Fruit fly (Drosophila melanogaster): Measurements from ENCODE around the gene GAA1.

Gene GAA1

dm6 chrX:5895821-5896550, 22.8 kb upstream of the GAA1 start (continued):
- no peak for TF ChIP-seq nerfin-2 (GFP tag; IDR thresholded peaks at IDR 0.05; ENCODE audit: partially characterized antibody)
- TF ChIP-seq trh (GFP tag; optimal IDR thresholded peaks at IDR 0.05), result peak; percentile 57
- peak; percentile 99 for TF ChIP-seq sens (GFP tag)
- TF ChIP-seq CG1024 (GFP tag; IDR thresholded peaks at IDR 0.05), result peak; percentile 90
- peak; percentile 41 for TF ChIP-seq Fer2 (tag; optimal IDR thresholded peaks at IDR 0.05)
- TF ChIP-seq CG33213 (GFP tag; optimal IDR thresholded peaks at IDR 0.05), result peak; percentile 68
- TF ChIP-seq Xbp1 (GFP tag; optimal IDR thresholded peaks at IDR 0.05), result peak; percentile 91
- peak; percentile 57 for TF ChIP-seq CG15514 (GFP tag; optimal IDR thresholded peaks at IDR 0.05)
- TF ChIP-seq hkb (optimal IDR thresholded peaks at IDR 0.05), result no peak
- peak; percentile 94 for TF ChIP-seq hkb (GFP tag; IDR thresholded peaks at IDR 0.05)
- peak; percentile 88 for TF ChIP-seq CG2678 (tag; optimal IDR thresholded peaks at IDR 0.05)
- TF ChIP-seq CG17568 (GFP tag; optimal IDR thresholded peaks at IDR 0.05), result peak; percentile 62
- TF ChIP-seq E2f2 (GFP tag; IDR thresholded peaks at IDR 0.05), result peak; percentile 70; the same call in 1 of the 2 replicates
- peak; percentile 88 for TF ChIP-seq jing (GFP tag; optimal IDR thresholded peaks at IDR 0.05)
- TF ChIP-seq fru (optimal IDR thresholded peaks at IDR 0.05), result no peak
- peak; percentile 94 for TF ChIP-seq Sox102F (GFP tag; optimal IDR thresholded peaks at IDR 0.05)
- TF ChIP-seq otp (GFP tag; IDR thresholded peaks at IDR 0.05), result peak; percentile 96
- peak; percentile 77 for TF ChIP-seq HmgD (GFP tag; optimal IDR thresholded peaks at IDR 0.05)
- peak; percentile 81 for TF ChIP-seq nerfin-1 (tag; optimal IDR thresholded peaks at IDR 0.05)
- peak; percentile 93 for TF ChIP-seq Ada2b (GFP tag; IDR thresholded peaks at IDR 0.05)
- peak; percentile 82 for TF ChIP-seq CG14710 (tag; optimal IDR thresholded peaks at IDR 0.05)
- TF ChIP-seq cato (GFP tag; optimal IDR thresholded peaks at IDR 0.05; ENCODE audit: borderline replicate concordance), result peak; percentile 79
- no peak for TF ChIP-seq Trl (optimal IDR thresholded peaks at IDR 0.05)
- TF ChIP-seq Trl (GFP tag; optimal IDR thresholded peaks at IDR 0.05), result peak; percentile 84
- TF ChIP-seq yki (optimal IDR thresholded peaks at IDR 0.05), result no peak
- TF ChIP-seq pita (GFP tag; optimal IDR thresholded peaks at IDR 0.05), result no peak
- TF ChIP-seq prd (optimal IDR thresholded peaks at IDR 0.05), result no peak
- TF ChIP-seq prd (GFP tag; IDR thresholded peaks at IDR 0.05), result peak; percentile 92
- TF ChIP-seq CG17186 (GFP tag; optimal IDR thresholded peaks at IDR 0.05), result peak; percentile 76
- TF ChIP-seq ERR (GFP tag; optimal IDR thresholded peaks at IDR 0.05), result peak; percentile 81
- TF ChIP-seq Camta (GFP tag; optimal IDR thresholded peaks at IDR 0.05), result peak; percentile 87
- peak; percentile 86 for TF ChIP-seq CG10654 (GFP tag; optimal IDR thresholded peaks at IDR 0.05)
- TF ChIP-seq CG33557 (GFP tag; optimal IDR thresholded peaks at IDR 0.05), result peak; percentile 34
- TF ChIP-seq pho (GFP tag; optimal IDR thresholded peaks at IDR 0.05), result peak; percentile 72
- TF ChIP-seq CG10366 (GFP tag; IDR thresholded peaks at IDR 0.05), result peak; percentile 92
- no peak for TF ChIP-seq Sin3A (optimal IDR thresholded peaks at IDR 0.05)
- TF ChIP-seq crp (GFP tag; optimal IDR thresholded peaks at IDR 0.05), result peak in 1 of 2 experiments; percentile 44
- TF ChIP-seq Spps (tag; optimal IDR thresholded peaks at IDR 0.05), result peak; percentile 66
- peak; percentile 69 for TF ChIP-seq CG8765 (GFP tag; IDR thresholded peaks at IDR 0.05)
- TF ChIP-seq CG11723 (GFP tag; optimal IDR thresholded peaks at IDR 0.05), result peak; percentile 74
- TF ChIP-seq CrebB (tag; optimal IDR thresholded peaks at IDR 0.05), result peak; percentile 84
- peak; percentile 92 for TF ChIP-seq CG12769 (tag; optimal IDR thresholded peaks at IDR 0.05)
- TF ChIP-seq shn (GFP tag; optimal IDR thresholded peaks at IDR 0.05), result peak; percentile 76
- TF ChIP-seq pros (GFP tag; optimal IDR thresholded peaks at IDR 0.05), result no peak
- TF ChIP-seq CG4360 (GFP tag; IDR thresholded peaks at IDR 0.05), result peak; percentile 73
- TF ChIP-seq wor (GFP tag; IDR thresholded peaks at IDR 0.05), result peak; percentile 89
- TF ChIP-seq btn (GFP tag; optimal IDR thresholded peaks at IDR 0.05), result peak; percentile 82
- no peak for TF ChIP-seq zf30C (GFP tag; optimal IDR thresholded peaks at IDR 0.05)
- peak; percentile 29 for TF ChIP-seq CG6765 (GFP tag; optimal IDR thresholded peaks at IDR 0.05)
- peak; percentile 88 for TF ChIP-seq Chrac-16 (GFP tag; optimal IDR thresholded peaks at IDR 0.05)
- peak; percentile 91 for TF ChIP-seq Blimp-1 (GFP tag; optimal IDR thresholded peaks at IDR 0.05)

Data from whole organism, embryonic.